Fruit fly (Drosophila melanogaster) whole organism, embryonic: ENCODE measurements around the gene Cyp12a4.

Experiments
- Atf6 ChIP-seq: fragments of 200-800 bp; sonication (Bioruptor generic); IDR thresholded peaks from 2 replicates; pipeline ENCODE4 v1.3.6; 2022; ENCODE audit warnings: missing biosample characterization, missing genetic modification characterization
- Blimp-1 ChIP-seq: fragments of 200-800 bp; sonication (Bioruptor generic); optimal IDR thresholded peaks from 3 replicates; lab custom pipeline; 2018; ENCODE audit warnings: missing biosample characterization, missing genetic modification characterization, mild to moderate bottlenecking, moderate library complexity, missing genetic modification reagents
- CG10959 ChIP-seq: fragments of 200-800 bp; sonication (Bioruptor generic); IDR thresholded peaks from 2 replicates; pipeline ENCODE4 v1.3.6; 2022; ENCODE audit warnings: missing biosample characterization, missing genetic modification characterization
- CG11504 ChIP-seq: fragments of 200-800 bp; sonication (Bioruptor generic); optimal IDR thresholded peaks from 3 replicates; lab custom pipeline; 2019; ENCODE audit warnings: missing biosample characterization, mild to moderate bottlenecking, missing genetic modification characterization, moderate library complexity
- CG12769 ChIP-seq: fragments of 200-800 bp; sonication (Bioruptor generic); optimal IDR thresholded peaks from 2 replicates; lab custom pipeline; 2019; ENCODE audit warnings: missing biosample characterization, mild to moderate bottlenecking, missing genetic modification characterization, moderate library complexity
- CG16863 ChIP-seq: fragments of 200-800 bp; sonication (Bioruptor generic); optimal IDR thresholded peaks from 3 replicates; lab custom pipeline; 2016; ENCODE audit warnings: missing biosample characterization, missing genetic modification characterization
- CG17568 ChIP-seq: fragments of 200-800 bp; sonication (Bioruptor generic); optimal IDR thresholded peaks from 2 replicates; lab custom pipeline; 2018; ENCODE audit warnings: missing biosample characterization, mild to moderate bottlenecking, missing genetic modification characterization, moderate library complexity
- CG18764 ChIP-seq: fragments of 200-800 bp; sonication (Bioruptor generic); optimal IDR thresholded peaks from 3 replicates; lab custom pipeline; 2016; ENCODE audit warnings: missing biosample characterization, missing genetic modification characterization
- CG32532 ChIP-seq: fragments of 200-800 bp; sonication (Bioruptor generic); IDR thresholded peaks from 2 replicates; pipeline ENCODE4 v1.3.6; 2022; ENCODE audit warnings: missing biosample characterization, missing genetic modification characterization
- CG32772 ChIP-seq: fragments of 200-800 bp; sonication (Bioruptor generic); IDR thresholded peaks from 2 replicates; pipeline ENCODE4 v1.3.6; 2022; ENCODE audit warnings: missing biosample characterization, missing genetic modification characterization
- CG3995 ChIP-seq: fragments of 200-800 bp; sonication (Bioruptor generic); optimal IDR thresholded peaks from 3 replicates; lab custom pipeline; 2016; ENCODE audit warnings: missing biosample characterization, missing genetic modification characterization
- CG4617 ChIP-seq: fragments of 200-800 bp; sonication (Bioruptor generic); optimal IDR thresholded peaks from 3 replicates; lab custom pipeline; 2016; ENCODE audit warnings: missing biosample characterization, missing genetic modification characterization, borderline replicate concordance
- CG4730 ChIP-seq: fragments of 200-800 bp; sonication (Bioruptor generic); IDR thresholded peaks from 2 replicates; pipeline ENCODE4 v1.3.6; 2022; ENCODE audit warnings: missing biosample characterization, missing genetic modification characterization
- CG4820 ChIP-seq: fragments of 200-800 bp; sonication (Bioruptor generic); optimal IDR thresholded peaks from 3 replicates; lab custom pipeline; 2016; ENCODE audit warnings: missing biosample characterization, missing genetic modification characterization
- CG6175 ChIP-seq: fragments of 200-800 bp; sonication (Bioruptor generic); IDR thresholded peaks from 3 replicates; pipeline ENCODE4 v1.3.6; 2022; ENCODE audit warnings: missing biosample characterization, missing genetic modification characterization
- CG6272 ChIP-seq: fragments of 200-800 bp; sonication (Bioruptor generic); IDR thresholded peaks from 2 replicates; pipeline ENCODE4 v1.3.6; 2022; ENCODE audit warnings: missing biosample characterization, missing genetic modification characterization
- CG6765 ChIP-seq: fragments of 200-800 bp; sonication (Bioruptor generic); optimal IDR thresholded peaks from 3 replicates; lab custom pipeline; 2017; ENCODE audit warnings: missing biosample characterization, mild to moderate bottlenecking, missing genetic modification characterization
- CG7928 ChIP-seq: fragments of 200-800 bp; sonication (Bioruptor generic); optimal IDR thresholded peaks from 2 replicates; lab custom pipeline; 2017; ENCODE audit warnings: missing biosample characterization, mild to moderate bottlenecking, missing genetic modification characterization
- CG9797 ChIP-seq: fragments of 200-800 bp; sonication (Bioruptor generic); optimal IDR thresholded peaks from 3 replicates; lab custom pipeline; 2018; ENCODE audit warnings: missing biosample characterization, mild to moderate bottlenecking, missing genetic modification characterization
- CG9876 ChIP-seq: fragments of 200-800 bp; sonication (Bioruptor generic); optimal IDR thresholded peaks from 2 replicates; lab custom pipeline; 2016; ENCODE audit warnings: missing biosample characterization, missing genetic modification characterization
- E2f1 ChIP-seq: fragments of 200-800 bp; sonication (Bioruptor generic); IDR thresholded peaks from 2 replicates; pipeline ENCODE4 v1.3.6; 2022; ENCODE audit warnings: missing biosample characterization, missing genetic modification characterization
- Gug ChIP-seq: fragments of 200-800 bp; sonication (Bioruptor generic); IDR thresholded peaks from 4 replicates; pipeline ENCODE4 v1.3.6; 2022; ENCODE audit warnings: missing biosample characterization, missing genetic modification characterization
- Lpt ChIP-seq: fragments of >200 bp; optimal IDR thresholded peaks from 2 replicates; lab custom pipeline; 2018; ENCODE audit warnings: missing biosample characterization, missing genetic modification characterization
- Max ChIP-seq: fragments of 200-800 bp; sonication (Bioruptor generic); optimal IDR thresholded peaks from 2 replicates; lab custom pipeline; 2016; ENCODE audit warnings: missing biosample characterization, mild to moderate bottlenecking, missing genetic modification characterization
- Med ChIP-seq: fragments of 200-800 bp; sonication (Bioruptor generic); peaks from one replicate; lab custom pipeline; 2016; ENCODE audit warnings: missing biosample characterization, missing genetic modification characterization, mild to moderate bottlenecking, inconsistent platforms, moderate library complexity
- NC2α ChIP-seq: fragments of 200-800 bp; sonication (Bioruptor generic); optimal IDR thresholded peaks from 2 replicates; lab custom pipeline; 2016; ENCODE audit warnings: missing biosample characterization, missing genetic modification characterization
- Nf-YB ChIP-seq: fragments of 200-800 bp; sonication (Bioruptor generic); optimal IDR thresholded peaks from 3 replicates; lab custom pipeline; 2019; ENCODE audit warnings: missing biosample characterization, mild to moderate bottlenecking, missing genetic modification characterization, moderate library complexity
- Scr ChIP-seq: fragments of 200-800 bp; sonication (Bioruptor generic); IDR thresholded peaks from 2 replicates; pipeline ENCODE4 v1.3.6; 2022; ENCODE audit warnings: missing biosample characterization, missing genetic modification characterization; ENCODE audit not compliant: partially characterized antibody
- Sox100B ChIP-seq: fragments of 200-800 bp; sonication (Bioruptor generic); optimal IDR thresholded peaks from 3 replicates; lab custom pipeline; 2018; ENCODE audit warnings: missing biosample characterization, mild to moderate bottlenecking, missing genetic modification characterization
- TFAM ChIP-seq: fragments of 200-800 bp; sonication (Bioruptor generic); optimal IDR thresholded peaks from 2 replicates; lab custom pipeline; 2017; ENCODE audit warnings: missing biosample characterization, missing genetic modification characterization, inconsistent platforms
- bab2 ChIP-seq: fragments of 200-800 bp; sonication (Bioruptor generic); optimal IDR thresholded peaks from 2 replicates; lab custom pipeline; 2016; ENCODE audit warnings: missing biosample characterization, missing genetic modification characterization
- bbx ChIP-seq: fragments of 200-800 bp; sonication (Bioruptor generic); IDR thresholded peaks from 2 replicates; pipeline ENCODE4 v1.3.6; 2022; ENCODE audit warnings: missing biosample characterization, missing genetic modification characterization; ENCODE audit not compliant: partially characterized antibody
- corto ChIP-seq: fragments of 200-800 bp; sonication (Bioruptor generic); optimal IDR thresholded peaks from 2 replicates; lab custom pipeline; 2016; ENCODE audit warnings: missing biosample characterization, mild to moderate bottlenecking, missing genetic modification characterization, moderate library complexity
- esg ChIP-seq: fragments of 200-800 bp; sonication (Bioruptor generic); conservative IDR thresholded peaks from 2 replicates; pipeline ENCODE4 v1.3.6; 2022; ENCODE audit warnings: missing biosample characterization, missing genetic modification characterization
- eyg ChIP-seq: fragments of 200-800 bp; sonication (Bioruptor generic); optimal IDR thresholded peaks from 3 replicates; lab custom pipeline; 2016; ENCODE audit warnings: missing biosample characterization, missing genetic modification characterization
- fd3F ChIP-seq: fragments of 200-800 bp; sonication (Bioruptor generic); optimal IDR thresholded peaks from 2 replicates; lab custom pipeline; 2018; ENCODE audit warnings: missing biosample characterization, mild to moderate bottlenecking, missing genetic modification characterization, moderate library complexity
- hth ChIP-seq: fragments of >200 bp; optimal IDR thresholded peaks from 2 replicates; lab custom pipeline; 2017; ENCODE audit warnings: inconsistent platforms
- kah ChIP-seq: fragments of 200-800 bp; sonication (Bioruptor generic); optimal IDR thresholded peaks from 2 replicates; lab custom pipeline; 2018; ENCODE audit warnings: missing biosample characterization, mild to moderate bottlenecking, missing genetic modification characterization
- kay ChIP-seq: fragments of 200-800 bp; sonication (Bioruptor generic); optimal IDR thresholded peaks from 2 replicates; lab custom pipeline; 2016; ENCODE audit warnings: missing biosample characterization, missing genetic modification characterization
- klu ChIP-seq: fragments of 200-800 bp; sonication (Bioruptor generic); IDR thresholded peaks from 2 replicates; pipeline ENCODE4 v1.3.6; 2022; ENCODE audit warnings: missing biosample characterization, missing genetic modification characterization
- lov ChIP-seq, 2 experiments: fragments of 200-800 bp in 1 of 2; fragments of >200 bp in 1 of 2; sonication (Bioruptor generic) in 1 of 2; IDR thresholded peaks in 1 of 2; optimal IDR thresholded peaks in 1 of 2; 2 replicates in 1 of 2; 3 replicates in 1 of 2; pipeline versions ENCODE4 v1.3.6 to Lab custom; 2017 to 2022; ENCODE audit warnings: missing biosample characterization in 1 of 2, missing genetic modification characterization in 1 of 2
- p53 ChIP-seq: fragments of 200-800 bp; sonication (Bioruptor generic); optimal IDR thresholded peaks from 2 replicates; lab custom pipeline; 2016; ENCODE audit warnings: missing biosample characterization, missing genetic modification characterization
- pnt ChIP-seq: fragments of 200-800 bp; sonication (Bioruptor generic); optimal IDR thresholded peaks from 3 replicates; lab custom pipeline; 2016; ENCODE audit warnings: missing biosample characterization, missing genetic modification characterization
- pros ChIP-seq: fragments of 200-800 bp; sonication (Bioruptor generic); optimal IDR thresholded peaks from 3 replicates; lab custom pipeline; 2019; ENCODE audit warnings: missing biosample characterization, mild to moderate bottlenecking, missing genetic modification characterization, moderate library complexity
- pum ChIP-seq: fragments of 200-800 bp; sonication (Bioruptor generic); optimal IDR thresholded peaks from 2 replicates; lab custom pipeline; 2016; ENCODE audit warnings: missing biosample characterization, missing genetic modification characterization
- run ChIP-seq: fragments of 200-800 bp; sonication (Bioruptor generic); optimal IDR thresholded peaks from 3 replicates; lab custom pipeline; 2018; ENCODE audit warnings: missing biosample characterization, mild to moderate bottlenecking, missing genetic modification characterization
- slbo ChIP-seq: fragments of 200-800 bp; sonication (Bioruptor generic); IDR thresholded peaks from 2 replicates; pipeline ENCODE4 v1.3.6; 2022; ENCODE audit warnings: missing biosample characterization, missing genetic modification characterization
- unc-4 ChIP-seq: fragments of 200-800 bp; sonication (Bioruptor generic); IDR thresholded peaks from 2 replicates; pipeline ENCODE4 v1.3.6; 2022; ENCODE audit warnings: missing biosample characterization, missing genetic modification characterization; ENCODE audit not compliant: partially characterized antibody
- vvl ChIP-seq: fragments of 200-800 bp; sonication (Bioruptor generic); IDR thresholded peaks from 2 replicates; pipeline ENCODE4 v1.3.6; 2022; ENCODE audit warnings: missing biosample characterization, missing genetic modification characterization

Gene Cyp12a4

DNA sequence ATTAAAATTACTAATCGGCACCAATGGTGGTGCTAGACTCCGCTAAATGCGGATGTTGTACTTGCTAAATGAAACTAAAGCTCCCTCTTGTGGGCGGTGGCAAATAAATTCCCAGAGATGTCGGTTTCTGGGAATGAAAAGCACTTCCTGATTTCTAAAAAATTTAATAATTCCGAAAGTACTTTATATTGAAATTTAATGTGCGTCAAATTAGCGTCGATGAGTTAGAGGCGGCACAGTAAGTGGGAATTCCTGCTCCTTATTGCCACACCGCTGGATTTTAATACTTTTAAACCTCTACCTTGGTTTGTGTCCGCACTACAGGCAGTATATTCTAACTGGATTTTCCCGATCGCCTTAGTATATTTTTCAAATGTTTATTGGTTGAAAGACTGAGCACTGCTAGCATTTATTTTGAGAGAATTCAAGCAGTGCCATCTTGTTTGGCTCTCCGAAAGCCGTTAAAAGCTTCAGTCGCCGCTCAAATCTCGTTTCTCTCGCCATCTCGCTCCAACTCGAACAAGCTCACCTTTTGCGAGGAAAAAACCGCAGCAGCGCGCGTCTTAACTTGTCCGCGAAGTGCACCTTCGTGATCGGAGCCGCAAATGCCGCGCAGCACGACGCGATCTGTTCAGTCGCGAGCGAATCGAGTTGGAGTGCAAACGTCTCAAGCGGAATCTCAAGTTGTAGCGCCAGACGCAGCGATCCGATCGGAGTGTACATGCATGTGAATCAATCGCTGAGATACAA is 38.5 kb upstream of the Cyp12a4 start, which contains the start of gene CG6040 (continued):
- TF ChIP-seq CG18764 (GFP tag; lab: Kevin White, UChicago) = peak; percentile 37
- peak; percentile 10 for TF ChIP-seq pum (GFP tag; lab: Kevin White, UChicago)
- TF ChIP-seq Gug (GFP tag; lab: Robert Waterston, UW) = no peak
- TF ChIP-seq Nf-YB (GFP tag; lab: Kevin White, UChicago) = no peak
- TF ChIP-seq CG32772 = no peak
- peak; percentile 68; the same call in 1 of the 2 replicates for TF ChIP-seq slbo (GFP tag; lab: Robert Waterston, UW)
- TF ChIP-seq pros (GFP tag; lab: Kevin White, UChicago) = peak; percentile 68
- peak; percentile 32; the same call in 1 of the 2 replicates for TF ChIP-seq CG6272
- TF ChIP-seq CG17568 (GFP tag; lab: Kevin White, UChicago) = no peak
- TF ChIP-seq CG4617 (GFP tag; lab: Kevin White, UChicago) = peak; percentile 13
- TF ChIP-seq Lpt (GFP tag; lab: Kevin White, UChicago) = peak; percentile 60
- no peak for TF ChIP-seq esg
- TF ChIP-seq CG16863 (GFP tag; lab: Kevin White, UChicago) = peak; percentile 36
- peak; percentile 22 for TF ChIP-seq CG3995 (GFP tag; lab: Kevin White, UChicago)
- no peak for TF ChIP-seq klu
- TF ChIP-seq fd3F = no peak
- peak; percentile 19; the same call in 1 of the 2 replicates for TF ChIP-seq Atf6
- TF ChIP-seq Scr (GFP tag; lab: Robert Waterston, UW) = no peak; the same call in 1 of the 2 replicates
- TF ChIP-seq CG32532 (GFP tag; lab: Robert Waterston, UW) = peak; percentile 57; the same call in 1 of the 2 replicates
- peak; percentile 24 for TF ChIP-seq Sox100B (GFP tag; lab: Kevin White, UChicago)
- TF ChIP-seq bab2 = peak; percentile 37
- TF ChIP-seq Max = peak; percentile 68
- TF ChIP-seq Med = peak; percentile 94
- TF ChIP-seq eyg (GFP tag; lab: Kevin White, UChicago) = no peak
- no peak for TF ChIP-seq TFAM (GFP tag; lab: Kevin White, UChicago)
- no peak for TF ChIP-seq CG6175 (GFP tag; lab: Robert Waterston, UW)
- peak; percentile 62 for TF ChIP-seq CG4820 (GFP tag; lab: Kevin White, UChicago)
- TF ChIP-seq CG7928 = peak; percentile 38
- TF ChIP-seq hth (lab: Kevin White, UChicago) = no peak
- TF ChIP-seq Blimp-1 (GFP tag; lab: Kevin White, UChicago) = no peak
- peak; percentile 27; the same call in 1 of the 2 replicates for TF ChIP-seq unc-4 (GFP tag; lab: Robert Waterston, UW)
- no peak for TF ChIP-seq corto (GFP tag; lab: Kevin White, UChicago)
- peak; percentile 41 for TF ChIP-seq CG9876 (GFP tag; lab: Kevin White, UChicago)
- peak; percentile 88 for TF ChIP-seq p53 (GFP tag; lab: Kevin White, UChicago)
- peak; percentile 68; the same call in 1 of the 2 replicates for TF ChIP-seq bbx (GFP tag; lab: Robert Waterston, UW)
- no peak for TF ChIP-seq kay
- no peak for TF ChIP-seq kah (GFP tag; lab: Kevin White, UChicago)
- no peak for TF ChIP-seq pnt (GFP tag; lab: Kevin White, UChicago)
- no peak for TF ChIP-seq CG6765 (GFP tag; lab: Kevin White, UChicago)
- peak; percentile 45 for TF ChIP-seq E2f1
- TF ChIP-seq run = no peak
- TF ChIP-seq NC2α (GFP tag; lab: Kevin White, UChicago) = peak; percentile 38
- peak; percentile 54 for TF ChIP-seq vvl (GFP tag; lab: Robert Waterston, UW)
- TF ChIP-seq CG10959 (GFP tag; lab: Robert Waterston, UW) = no peak
- TF ChIP-seq CG12769 = no peak
- no peak for TF ChIP-seq CG4730 (GFP tag; lab: Robert Waterston, UW)
- peak; percentile 74 for TF ChIP-seq CG9797 (GFP tag; lab: Kevin White, UChicago)
- peak; percentile 63 for TF ChIP-seq CG11504 (tag; lab: Kevin White, UChicago)
- no peak for TF ChIP-seq lov (optimal IDR thresholded peaks at IDR 0.05; lab: Kevin White, UChicago)
- TF ChIP-seq lov (GFP tag; IDR thresholded peaks at IDR 0.05; lab: Robert Waterston, UW) = no peak
